Worm (Caenorhabditis elegans): ENCODE data around the gene clc-7.

DNA sequence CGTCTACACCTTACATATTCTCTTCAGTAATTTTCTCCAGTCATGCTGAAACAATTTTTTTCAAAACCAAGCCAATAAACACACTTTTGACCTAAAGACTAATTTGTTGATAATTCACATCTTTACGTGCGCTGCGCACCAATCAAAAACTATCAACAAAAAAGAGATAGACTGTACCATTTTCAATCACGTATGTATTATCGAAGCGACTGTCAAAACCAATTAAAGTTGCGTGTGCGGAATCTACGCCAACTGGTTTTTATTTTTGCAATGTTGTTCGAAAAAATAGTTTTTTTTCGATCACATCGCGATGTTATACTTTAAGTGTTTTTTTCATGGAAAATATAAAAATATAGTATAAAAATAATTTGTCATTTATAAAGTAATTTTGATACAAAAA, 11.4 kb downstream of the clc-7 start:
- no peak for TF ChIP-seq cog-1 (tag; optimal IDR thresholded peaks at IDR 0.05)
- no peak for TF ChIP-seq flt-1 (GFP tag; IDR thresholded peaks at IDR 0.05)
- TF ChIP-seq ztf-29 (GFP tag; IDR thresholded peaks at IDR 0.05) = no peak
- no peak for TF ChIP-seq tab-1 (GFP tag; IDR thresholded peaks at IDR 0.05)

All from whole organism, midembryonic.